Worm (Caenorhabditis elegans) whole organism, L2 larva: ENCODE data around the gene ZK899.5.

ENCODE experiments used
- ama-1 ChIP-seq: fragments of 150-350 bp; optimal IDR thresholded peaks from 2 replicates; lab custom pipeline; 2018; ENCODE audit warnings: inconsistent platforms
- blmp-1 ChIP-seq: sonication (generic microtip); optimal IDR thresholded peaks from 2 replicates; lab custom pipeline; 2017; ENCODE audit warnings: missing genetic modification characterization, mild to moderate bottlenecking, missing compliant biosample characterization, antibody characterized with exemption, moderate library complexity; ENCODE audit not compliant: insufficient read depth
- mbf-1 ChIP-seq: sonication (generic microtip); optimal IDR thresholded peaks from 2 replicates; lab custom pipeline; 2017; ENCODE audit warnings: missing biosample characterization, missing genetic modification characterization
- nhr-11 ChIP-seq: fragments of 150-350 bp; optimal IDR thresholded peaks from 2 replicates; lab custom pipeline; 2014; ENCODE audit warnings: missing biosample characterization, missing genetic modification characterization
- skn-1 ChIP-seq: sonication (generic microtip); optimal IDR thresholded peaks from 2 replicates; lab custom pipeline; 2017; ENCODE audit warnings: missing biosample characterization, missing genetic modification characterization

ce11 chrX:9476752-9477151, 16.0 kb upstream of the ZK899.5 start:
- TF ChIP-seq mbf-1 (tag; lab: Kevin White, UChicago) (no peak), skn-1 (no peak), ama-1 (lab: Kevin White, UChicago) (no peak), blmp-1 (tag; lab: Kevin White, UChicago) (no peak), nhr-11 (tag; lab: Kevin White, UChicago) (no peak)
